Fruit fly (Drosophila melanogaster) whole organism, embryonic: ENCODE results near the gene tw.

Experiments
- BEAF-32 ChIP-seq: fragments of 200-800 bp; sonication (Bioruptor generic); optimal IDR thresholded peaks from 3 replicates; lab custom pipeline; 2017; ENCODE audit warnings: missing biosample characterization, missing genetic modification characterization, mild to moderate bottlenecking, moderate library complexity, missing genetic modification reagents
- Bgb ChIP-seq: fragments of 200-800 bp; sonication (Bioruptor generic); IDR thresholded peaks from 2 replicates; pipeline ENCODE4 v1.3.6; 2022; ENCODE audit warnings: missing biosample characterization, missing genetic modification characterization; ENCODE audit not compliant: partially characterized antibody
- CG13123 ChIP-seq: fragments of 200-800 bp; sonication (Bioruptor generic); optimal IDR thresholded peaks from 2 replicates; lab custom pipeline; 2016; ENCODE audit warnings: missing biosample characterization, missing genetic modification characterization
- CG13287 ChIP-seq: fragments of 200-800 bp; sonication (Bioruptor generic); IDR thresholded peaks from 2 replicates; pipeline ENCODE4 v1.3.6; 2022; ENCODE audit warnings: missing biosample characterization, missing genetic modification characterization; ENCODE audit not compliant: partially characterized antibody
- CG15479 ChIP-seq: fragments of 200-800 bp; sonication (Bioruptor generic); optimal IDR thresholded peaks from 3 replicates; lab custom pipeline; 2019; ENCODE audit warnings: missing biosample characterization, mild to moderate bottlenecking, missing genetic modification characterization, moderate library complexity
- CG15514 ChIP-seq: fragments of 200-800 bp; sonication (Bioruptor generic); optimal IDR thresholded peaks from 3 replicates; lab custom pipeline; 2017; ENCODE audit warnings: missing biosample characterization, missing genetic modification characterization, mild to moderate bottlenecking, moderate library complexity, missing genetic modification reagents
- CG1603 ChIP-seq: fragments of 200-800 bp; sonication (Bioruptor generic); optimal IDR thresholded peaks from 2 replicates; lab custom pipeline; 2019; ENCODE audit warnings: missing biosample characterization, mild to moderate bottlenecking, missing genetic modification characterization, moderate library complexity
- CG17802 ChIP-seq: fragments of 200-800 bp; sonication (Bioruptor generic); optimal IDR thresholded peaks from 2 replicates; lab custom pipeline; 2018; ENCODE audit warnings: missing biosample characterization, mild to moderate bottlenecking, missing genetic modification characterization, moderate library complexity
- CG18476 ChIP-seq: fragments of 200-800 bp; sonication (Bioruptor generic); optimal IDR thresholded peaks from 2 replicates; lab custom pipeline; 2016; ENCODE audit warnings: missing biosample characterization, mild to moderate bottlenecking, missing genetic modification characterization
- CG2116 ChIP-seq: fragments of 200-800 bp; sonication (Bioruptor generic); optimal IDR thresholded peaks from 3 replicates; lab custom pipeline; 2018; ENCODE audit warnings: missing biosample characterization, mild to moderate bottlenecking, missing genetic modification characterization
- CG2678 ChIP-seq: fragments of 200-800 bp; sonication (Bioruptor generic); optimal IDR thresholded peaks from 3 replicates; lab custom pipeline; 2019; ENCODE audit warnings: missing biosample characterization, mild to moderate bottlenecking, missing genetic modification characterization, moderate library complexity
- CG30020 ChIP-seq: fragments of 200-800 bp; optimal IDR thresholded peaks from 2 replicates; lab custom pipeline; 2019; ENCODE audit warnings: missing biosample characterization, mild to moderate bottlenecking, missing genetic modification characterization, moderate library complexity
- CG33557 ChIP-seq: fragments of 200-800 bp; sonication (Bioruptor generic); optimal IDR thresholded peaks from 2 replicates; lab custom pipeline; 2019; ENCODE audit warnings: missing biosample characterization, mild to moderate bottlenecking, missing genetic modification characterization, moderate library complexity
- CG34224 ChIP-seq: fragments of 200-800 bp; sonication (Bioruptor generic); IDR thresholded peaks from 3 replicates; pipeline ENCODE4 v1.3.6; 2022; ENCODE audit warnings: missing biosample characterization, missing genetic modification characterization; ENCODE audit not compliant: partially characterized antibody
- CG4854 ChIP-seq: fragments of 200-800 bp; sonication (Bioruptor generic); optimal IDR thresholded peaks from 2 replicates; lab custom pipeline; 2016; ENCODE audit warnings: missing biosample characterization, missing genetic modification characterization, inconsistent platforms
- CG6654 ChIP-seq: fragments of 200-800 bp; sonication (Bioruptor generic); optimal IDR thresholded peaks from 2 replicates; lab custom pipeline; 2017; ENCODE audit warnings: missing biosample characterization, mild to moderate bottlenecking, missing genetic modification characterization
- CG7963 ChIP-seq: fragments of 200-800 bp; sonication (Bioruptor generic); IDR thresholded peaks from 3 replicates; pipeline ENCODE4 v1.3.6; 2022; ENCODE audit warnings: missing biosample characterization, missing genetic modification characterization; ENCODE audit not compliant: partially characterized antibody
- CG8765 ChIP-seq: fragments of 200-800 bp; sonication (Bioruptor generic); IDR thresholded peaks from 2 replicates; pipeline ENCODE4 v1.3.6; 2022; ENCODE audit warnings: missing biosample characterization, missing genetic modification characterization
- CG9727 ChIP-seq: fragments of 200-800 bp; sonication (Bioruptor generic); optimal IDR thresholded peaks from 3 replicates; lab custom pipeline; 2017; ENCODE audit warnings: missing biosample characterization, mild to moderate bottlenecking, missing genetic modification characterization
- CoRest ChIP-seq: fragments of 200-800 bp; sonication (Bioruptor generic); optimal IDR thresholded peaks from 3 replicates; lab custom pipeline; 2018; ENCODE audit warnings: missing biosample characterization, mild to moderate bottlenecking, missing genetic modification characterization, moderate library complexity
- Dip3 ChIP-seq: fragments of 200-800 bp; sonication (Bioruptor generic); optimal IDR thresholded peaks from 3 replicates; lab custom pipeline; 2016; ENCODE audit warnings: missing biosample characterization, missing genetic modification characterization
- Dp ChIP-seq: fragments of 200-800 bp; sonication (Bioruptor generic); optimal IDR thresholded peaks from 2 replicates; lab custom pipeline; 2018; ENCODE audit warnings: missing biosample characterization, mild to moderate bottlenecking, missing genetic modification characterization, moderate library complexity
- E2f1 ChIP-seq: fragments of 200-800 bp; sonication (Bioruptor generic); IDR thresholded peaks from 2 replicates; pipeline ENCODE4 v1.3.6; 2022; ENCODE audit warnings: missing biosample characterization, missing genetic modification characterization
- HLH4C ChIP-seq: fragments of 200-800 bp; sonication (Bioruptor generic); IDR thresholded peaks from 3 replicates; pipeline ENCODE4 v1.3.6; 2022; ENCODE audit warnings: missing biosample characterization, missing genetic modification characterization; ENCODE audit not compliant: partially characterized antibody
- Nf-YC ChIP-seq: fragments of 200-800 bp; optimal IDR thresholded peaks from 3 replicates; lab custom pipeline; 2019; ENCODE audit warnings: missing biosample characterization, mild to moderate bottlenecking, missing genetic modification characterization, moderate library complexity
- Rfx ChIP-seq: fragments of 200-800 bp; sonication (Bioruptor generic); IDR thresholded peaks from 2 replicates; pipeline ENCODE4 v1.3.6; 2022; ENCODE audit warnings: missing biosample characterization, missing genetic modification characterization
- Scr ChIP-seq: fragments of 200-800 bp; sonication (Bioruptor generic); IDR thresholded peaks from 2 replicates; pipeline ENCODE4 v1.3.6; 2022; ENCODE audit warnings: missing biosample characterization, missing genetic modification characterization; ENCODE audit not compliant: partially characterized antibody
- Sin3A ChIP-seq: fragments of >200 bp; optimal IDR thresholded peaks from 2 replicates; lab custom pipeline; 2018
- Sry-δ ChIP-seq: fragments of 200-800 bp; sonication (Bioruptor generic); optimal IDR thresholded peaks from 2 replicates; lab custom pipeline; 2016; ENCODE audit warnings: missing biosample characterization, missing genetic modification characterization
- amos ChIP-seq: fragments of 200-800 bp; sonication (Bioruptor generic); IDR thresholded peaks from 2 replicates; pipeline ENCODE4 v1.3.6; 2022; ENCODE audit warnings: missing biosample characterization, missing genetic modification characterization; ENCODE audit not compliant: partially characterized antibody
- cg ChIP-seq: fragments of 200-800 bp; sonication (Bioruptor generic); optimal IDR thresholded peaks from 3 replicates; lab custom pipeline; 2019; ENCODE audit warnings: missing biosample characterization, mild to moderate bottlenecking, missing genetic modification characterization, moderate library complexity
- fd102C ChIP-seq: fragments of 200-800 bp; sonication (Bioruptor generic); optimal IDR thresholded peaks from 2 replicates; lab custom pipeline; 2018; ENCODE audit warnings: missing biosample characterization, mild to moderate bottlenecking, missing genetic modification characterization, moderate library complexity
- fd64A ChIP-seq: fragments of 200-800 bp; sonication (Bioruptor generic); optimal IDR thresholded peaks from 3 replicates; lab custom pipeline; 2018; ENCODE audit warnings: missing biosample characterization, mild to moderate bottlenecking, missing genetic modification characterization
- gcm ChIP-seq: fragments of 200-800 bp; sonication (Bioruptor generic); optimal IDR thresholded peaks from 2 replicates; lab custom pipeline; 2019; ENCODE audit warnings: missing biosample characterization, mild to moderate bottlenecking, missing genetic modification characterization, moderate library complexity
- gfzf ChIP-seq: fragments of 200-800 bp; sonication (Bioruptor generic); optimal IDR thresholded peaks from 2 replicates; lab custom pipeline; 2016; ENCODE audit warnings: missing biosample characterization, mild to moderate bottlenecking, missing genetic modification characterization, moderate library complexity
- hth ChIP-seq: fragments of >200 bp; optimal IDR thresholded peaks from 2 replicates; lab custom pipeline; 2017; ENCODE audit warnings: inconsistent platforms
- inv ChIP-seq: fragments of 200-800 bp; sonication (Bioruptor generic); IDR thresholded peaks from 2 replicates; pipeline ENCODE4 v1.3.6; 2022; ENCODE audit warnings: missing biosample characterization, missing genetic modification characterization; ENCODE audit not compliant: partially characterized antibody
- mam ChIP-seq: fragments of 200-800 bp; sonication (Bioruptor generic); optimal IDR thresholded peaks from 3 replicates; lab custom pipeline; 2016; ENCODE audit warnings: missing biosample characterization, missing genetic modification characterization
- p53 ChIP-seq: fragments of 200-800 bp; sonication (Bioruptor generic); optimal IDR thresholded peaks from 2 replicates; lab custom pipeline; 2016; ENCODE audit warnings: missing biosample characterization, missing genetic modification characterization
- pho ChIP-seq: fragments of 200-800 bp; sonication (Bioruptor generic); optimal IDR thresholded peaks from 2 replicates; lab custom pipeline; 2016; ENCODE audit warnings: missing biosample characterization, missing genetic modification characterization
- phol ChIP-seq: fragments of 200-800 bp; sonication (Bioruptor generic); optimal IDR thresholded peaks from 3 replicates; lab custom pipeline; 2018; ENCODE audit warnings: missing biosample characterization, mild to moderate bottlenecking, missing genetic modification characterization, moderate library complexity
- row ChIP-seq: fragments of 200-800 bp; sonication (Bioruptor generic); IDR thresholded peaks from 3 replicates; pipeline ENCODE4 v1.3.6; 2022; ENCODE audit warnings: missing biosample characterization, missing genetic modification characterization
- sens ChIP-seq: fragments of 200-800 bp; sonication (Bioruptor generic); peaks from one replicate; lab custom pipeline; 2016; ENCODE audit warnings: missing biosample characterization, missing genetic modification characterization
- slp2 ChIP-seq: fragments of 200-800 bp; sonication (Bioruptor generic); optimal IDR thresholded peaks from 2 replicates; lab custom pipeline; 2016; ENCODE audit warnings: missing biosample characterization, missing genetic modification characterization
- sob ChIP-seq: fragments of 200-800 bp; sonication (Bioruptor generic); IDR thresholded peaks from 2 replicates; pipeline ENCODE4 v1.3.6; 2022; ENCODE audit warnings: missing biosample characterization, missing genetic modification characterization
- tin ChIP-seq: fragments of 200-800 bp; sonication (Bioruptor generic); optimal IDR thresholded peaks from 3 replicates; lab custom pipeline; 2016; ENCODE audit warnings: missing biosample characterization, missing genetic modification characterization
- tna ChIP-seq: fragments of 200-800 bp; sonication (Bioruptor generic); IDR thresholded peaks from 2 replicates; pipeline ENCODE4 v1.3.6; 2022; ENCODE audit warnings: missing biosample characterization, missing genetic modification characterization; ENCODE audit not compliant: partially characterized antibody
- wdn ChIP-seq: fragments of 200-800 bp; sonication (Bioruptor generic); IDR thresholded peaks from 2 replicates; pipeline ENCODE4 v1.3.6; 2022; ENCODE audit warnings: missing biosample characterization, missing genetic modification characterization

Gene tw

DNA sequence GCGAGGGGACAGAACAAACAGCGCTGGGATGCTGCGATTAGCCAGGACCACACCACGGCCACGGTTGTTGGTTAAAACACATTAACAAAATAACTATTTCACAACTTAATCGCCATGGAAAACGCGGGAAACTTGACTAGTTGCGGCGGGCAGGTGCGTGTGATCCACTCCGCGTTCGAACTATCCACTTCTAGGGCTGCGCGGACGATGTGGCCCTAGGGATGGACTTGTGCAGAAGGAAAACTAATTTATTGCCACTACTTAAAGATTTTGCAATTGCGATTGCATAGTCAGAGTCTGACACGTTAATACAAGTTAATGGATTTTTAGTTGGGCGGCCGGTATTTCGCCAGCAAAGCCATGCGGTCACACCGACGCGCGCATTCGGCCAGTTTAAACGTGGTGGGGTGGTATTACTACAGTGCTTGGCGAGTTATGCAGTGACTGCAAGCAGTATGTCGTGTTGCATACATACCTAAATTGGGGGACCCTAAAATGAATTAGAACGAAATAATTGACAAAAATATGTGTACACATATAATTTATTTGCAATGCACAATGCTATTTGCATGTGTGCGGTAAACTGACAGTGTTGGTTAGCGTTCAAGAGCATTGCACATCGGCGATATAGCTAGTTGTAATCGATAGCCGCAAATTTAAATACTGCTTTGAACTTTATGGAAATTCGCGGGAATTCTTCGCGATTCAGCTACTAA is 16.8 kb downstream of the tw start, which contains the start of gene Rbf (continued):
- peak; percentile 95 for TF ChIP-seq Sin3A (lab: Kevin White, UChicago)
- no peak for TF ChIP-seq CG6654 (GFP tag; lab: Kevin White, UChicago)
- TF ChIP-seq CG15514: peak; percentile 33
- peak; percentile 4 for TF ChIP-seq CG4854 (GFP tag; lab: Kevin White, UChicago)
- TF ChIP-seq fd102C (GFP tag; lab: Kevin White, UChicago): no peak
- 0 out of 3 replicates have a peak, but pooled peaks have one; percentile 20 for TF ChIP-seq CG7963 (GFP tag; lab: Robert Waterston, UW)
- TF ChIP-seq row (GFP tag; lab: Robert Waterston, UW): 0 out of 3 replicates have a peak, but pooled peaks have one; percentile 19
- TF ChIP-seq sens (GFP tag; lab: Kevin White, UChicago): peak; percentile 75
- TF ChIP-seq CG33557 (GFP tag; lab: Kevin White, UChicago): no peak
- no peak for TF ChIP-seq CG8765 (GFP tag; lab: Robert Waterston, UW)
- peak; percentile 52 for TF ChIP-seq cg (GFP tag; lab: Kevin White, UChicago)
- TF ChIP-seq CG9727: peak; percentile 26
- TF ChIP-seq CG2116 (GFP tag; lab: Kevin White, UChicago): peak; percentile 62
- no peak for TF ChIP-seq wdn (GFP tag; lab: Robert Waterston, UW)
- peak; percentile 55; the same call in 1 of the 2 replicates for TF ChIP-seq CG13287
- peak; percentile 32 for TF ChIP-seq inv (GFP tag; lab: Robert Waterston, UW)
- no peak for TF ChIP-seq slp2 (GFP tag; lab: Kevin White, UChicago)
- TF ChIP-seq CG1603 (tag; lab: Kevin White, UChicago): peak; percentile 62
- no peak for TF ChIP-seq gcm (GFP tag; lab: Kevin White, UChicago)
- peak; percentile 19 for TF ChIP-seq phol (tag; lab: Kevin White, UChicago)
- no peak for TF ChIP-seq CG17802 (tag; lab: Kevin White, UChicago)
- peak; percentile 89 for TF ChIP-seq Dp (GFP tag; lab: Kevin White, UChicago)
- peak; percentile 67 for TF ChIP-seq amos (GFP tag; lab: Robert Waterston, UW)
- TF ChIP-seq E2f1 (GFP tag; lab: Robert Waterston, UW): 0 out of 2 replicates have a peak, but pooled peaks have one; percentile 6
- peak; percentile 85 for TF ChIP-seq gfzf
- peak; percentile 11 for TF ChIP-seq Nf-YC (tag; lab: Kevin White, UChicago)
- no peak for TF ChIP-seq pho (GFP tag; lab: Kevin White, UChicago)
- 0 out of 3 replicates have a peak, but pooled peaks have one; percentile 25 for TF ChIP-seq CG34224
- TF ChIP-seq Scr (GFP tag; lab: Robert Waterston, UW): peak; percentile 66
- TF ChIP-seq CG18476 (GFP tag; lab: Kevin White, UChicago): no peak
- TF ChIP-seq CG13123 (GFP tag; lab: Kevin White, UChicago): no peak
- peak; percentile 33 for TF ChIP-seq CoRest (tag; lab: Kevin White, UChicago)
- TF ChIP-seq Dip3 (GFP tag; lab: Kevin White, UChicago): peak; percentile 40
- peak; percentile 8 for TF ChIP-seq CG30020 (tag; lab: Kevin White, UChicago)
- peak; percentile 79 for TF ChIP-seq BEAF-32
- TF ChIP-seq CG2678: no peak
- no peak for TF ChIP-seq sob
- TF ChIP-seq tin (GFP tag; lab: Kevin White, UChicago): no peak
- peak; percentile 32; the same call in 1 of the 2 replicates for TF ChIP-seq Rfx
- peak; percentile 23 for TF ChIP-seq p53 (GFP tag; lab: Kevin White, UChicago)
- peak; percentile 43; the same call in 2 of the 3 replicates for TF ChIP-seq HLH4C
- peak; percentile 23 for TF ChIP-seq CG15479 (GFP tag; lab: Kevin White, UChicago)
- no peak for TF ChIP-seq fd64A (GFP tag; lab: Kevin White, UChicago)
- TF ChIP-seq hth (lab: Kevin White, UChicago): no peak
- peak; percentile 55 for TF ChIP-seq Bgb
- TF ChIP-seq Sry-δ (GFP tag; lab: Kevin White, UChicago): peak; percentile 72
- TF ChIP-seq mam (GFP tag; lab: Kevin White, UChicago): peak; percentile 26
- peak; percentile 52; the same call in 1 of the 2 replicates for TF ChIP-seq tna (GFP tag; lab: Robert Waterston, UW)
